Worm (Caenorhabditis elegans): Measurements from ENCODE around the gene F38H12.5.

- no peak for TF ChIP-seq ama-1 (optimal IDR thresholded peaks at IDR 0.05)
- no peak for TF ChIP-seq tbx-37 (GFP tag; conservative IDR thresholded peaks at IDR 0.05)
- TF ChIP-seq hmbx-1 (tag; optimal IDR thresholded peaks at IDR 0.05): no peak
- no peak for TF ChIP-seq flt-1 (GFP tag; IDR thresholded peaks at IDR 0.05)
- TF ChIP-seq tra-4 (tag; optimal IDR thresholded peaks at IDR 0.05): no peak
- no peak for TF ChIP-seq hnd-1 (tag; optimal IDR thresholded peaks at IDR 0.05)
Measured at ce11 chrV:4073455-4073854, 9.4 kb downstream of the F38H12.5 start, which contains the start of gene otpl-2.

All from whole organism, early embryonic.